Worm (Caenorhabditis elegans) whole organism, L4 larva: Measurements from ENCODE around the gene T23F6.2.

Experiments used
- F26F4.8 ChIP-seq: fragments of 200-800 bp; sonication (Bioruptor generic); conservative IDR thresholded peaks from 2 replicates; pipeline ENCODE4 v1.3.6; 2022; ENCODE audit warnings: missing genetic modification characterization, missing compliant biosample characterization
- F37D6.2 ChIP-seq: sonication (generic microtip); optimal IDR thresholded peaks from 2 replicates; lab custom pipeline; 2016; ENCODE audit warnings: mild to moderate bottlenecking, missing genetic modification characterization, missing compliant biosample characterization
- F44E2.7 ChIP-seq: fragments of 200-800 bp; sonication (Bioruptor generic); IDR thresholded peaks from 2 replicates; pipeline ENCODE4 v2.1.2; 2022; ENCODE audit warnings: missing genetic modification characterization, missing compliant biosample characterization
- T26A8.4 ChIP-seq: fragments of 200-800 bp; sonication (Bioruptor generic); IDR thresholded peaks from 2 replicates; pipeline ENCODE4 v1.3.6; 2022; ENCODE audit warnings: missing genetic modification characterization, missing compliant biosample characterization
- Y48G9A.11 ChIP-seq: fragments of 200-800 bp; sonication (Bioruptor generic); IDR thresholded peaks from 2 replicates; pipeline ENCODE4 v1.3.6; 2022; ENCODE audit warnings: missing genetic modification reagents, missing genetic modification characterization, missing compliant biosample characterization
- Y5F2A.4 ChIP-seq: fragments of 200-800 bp; sonication (Bioruptor generic); optimal IDR thresholded peaks from 2 replicates; lab custom pipeline; 2018; ENCODE audit warnings: mild to moderate bottlenecking, missing genetic modification characterization, missing compliant biosample characterization
- ZK337.2 ChIP-seq: fragments of 200-800 bp; sonication (Bioruptor generic); IDR thresholded peaks from 2 replicates; pipeline ENCODE4 v1.3.6; 2022; ENCODE audit warnings: missing genetic modification reagents, missing genetic modification characterization, missing compliant biosample characterization
- ZK546.5 ChIP-seq, 2 experiments: sonication (generic microtip); optimal IDR thresholded peaks; 2 replicates each; lab custom pipeline; 2017; ENCODE audit warnings: missing biosample characterization in 2 of 2, missing genetic modification characterization in 2 of 2
- aha-1 ChIP-seq: fragments of 150-350 bp; peaks from one replicate; lab custom pipeline; 2014; ENCODE audit warnings: missing biosample characterization, missing genetic modification characterization
- ceh-62 ChIP-seq: sonication (generic microtip); optimal IDR thresholded peaks from 2 replicates; lab custom pipeline; 2017; ENCODE audit warnings: missing biosample characterization, missing genetic modification characterization
- cey-2 ChIP-seq: sonication (generic microtip); optimal IDR thresholded peaks from 3 replicates; lab custom pipeline; 2017; ENCODE audit warnings: missing genetic modification characterization, mild to moderate bottlenecking, missing compliant biosample characterization, antibody characterized with exemption, borderline replicate concordance; ENCODE audit not compliant: insufficient read depth
- daf-8 ChIP-seq: fragments of 200-800 bp; sonication (Bioruptor generic); IDR thresholded peaks from 2 replicates; pipeline ENCODE4 v1.3.6; 2022; ENCODE audit warnings: missing genetic modification characterization, missing compliant biosample characterization
- dmd-6 ChIP-seq: fragments of 200-800 bp; sonication (Bioruptor generic); IDR thresholded peaks from 2 replicates; pipeline ENCODE4 v1.3.6; 2022; ENCODE audit warnings: missing genetic modification reagents, missing genetic modification characterization, missing compliant biosample characterization
- dmd-8 ChIP-seq: fragments of 200-800 bp; sonication (Bioruptor generic); IDR thresholded peaks from 2 replicates; pipeline ENCODE4 v1.3.6; 2022; ENCODE audit warnings: missing genetic modification characterization, missing compliant biosample characterization
- dpl-1 ChIP-seq: fragments of 150-350 bp; optimal IDR thresholded peaks from 2 replicates; lab custom pipeline; 2014; ENCODE audit warnings: missing biosample characterization, missing genetic modification reagents, missing genetic modification characterization
- duxl-1 ChIP-seq: sonication (generic microtip); optimal IDR thresholded peaks from 2 replicates; lab custom pipeline; 2016; ENCODE audit warnings: mild to moderate bottlenecking, missing genetic modification characterization, moderate library complexity, missing compliant biosample characterization; ENCODE audit not compliant: poor library complexity
- egl-43 ChIP-seq: fragments of 200-800 bp; sonication (Bioruptor generic); IDR thresholded peaks from 2 replicates; pipeline ENCODE4 v1.3.6; 2022; ENCODE audit warnings: missing genetic modification reagents, missing genetic modification characterization, missing compliant biosample characterization
- hlh-11 ChIP-seq: fragments of 200-800 bp; sonication (Bioruptor generic); optimal IDR thresholded peaks from 2 replicates; lab custom pipeline; 2018; ENCODE audit warnings: mild to moderate bottlenecking, missing genetic modification characterization, missing compliant biosample characterization
- jun-1 ChIP-seq: fragments of 150-350 bp; optimal IDR thresholded peaks from 2 replicates; lab custom pipeline; 2014; ENCODE audit warnings: missing biosample characterization, missing genetic modification reagents, missing genetic modification characterization
- lim-7 ChIP-seq: fragments of 200-800 bp; sonication (Bioruptor generic); IDR thresholded peaks from 2 replicates; pipeline ENCODE4 v1.3.6; 2022; ENCODE audit warnings: missing genetic modification characterization, missing compliant biosample characterization
- lin-1 ChIP-seq: fragments of 200-800 bp; sonication (Bioruptor generic); IDR thresholded peaks from 2 replicates; pipeline ENCODE4 v1.3.6; 2022; ENCODE audit warnings: missing genetic modification reagents, missing genetic modification characterization, missing compliant biosample characterization
- lin-15B ChIP-seq: fragments of 150-350 bp; sonication (generic microtip); optimal IDR thresholded peaks from 3 replicates; lab custom pipeline; 2014; ENCODE audit warnings: missing biosample characterization, missing genetic modification characterization
- madf-5 ChIP-seq, 2 experiments: fragments of 200-800 bp; sonication (Bioruptor generic); IDR thresholded peaks; 2 replicates each; pipeline ENCODE4 v1.3.6; 2022; ENCODE audit warnings: missing compliant biosample characterization in 2 of 2, missing genetic modification characterization in 2 of 2
- madf-9 ChIP-seq: fragments of 200-800 bp; sonication (Bioruptor generic); conservative IDR thresholded peaks from 2 replicates; pipeline ENCODE4 v1.3.6; 2022; ENCODE audit warnings: missing genetic modification reagents, missing genetic modification characterization, missing compliant biosample characterization
- mdt-29 ChIP-seq: fragments of 200-800 bp; sonication (Bioruptor generic); IDR thresholded peaks from 2 replicates; pipeline ENCODE4 v1.3.6; 2022; ENCODE audit warnings: missing genetic modification reagents, missing genetic modification characterization, missing compliant biosample characterization
- mxl-3 ChIP-seq: fragments of 200-800 bp; sonication (Bioruptor generic); optimal IDR thresholded peaks from 2 replicates; lab custom pipeline; 2018; ENCODE audit warnings: mild to moderate bottlenecking, missing genetic modification characterization, missing compliant biosample characterization
- nhr-28 ChIP-seq: fragments of 150-350 bp; optimal IDR thresholded peaks from 2 replicates; lab custom pipeline; 2014; ENCODE audit warnings: missing biosample characterization, missing genetic modification characterization
- nhr-42 ChIP-seq: fragments of 200-800 bp; sonication (Bioruptor generic); IDR thresholded peaks from 2 replicates; pipeline ENCODE4 v1.3.6; 2022; ENCODE audit warnings: missing genetic modification characterization, missing compliant biosample characterization
- pqm-1 ChIP-seq: sonication (generic microtip); optimal IDR thresholded peaks from 2 replicates; lab custom pipeline; 2017; ENCODE audit warnings: missing biosample characterization, missing genetic modification characterization
- rbr-2 ChIP-seq: sonication (generic microtip); optimal IDR thresholded peaks from 2 replicates; lab custom pipeline; 2016; ENCODE audit warnings: missing genotype, missing genetic modification characterization, missing compliant biosample characterization
- saeg-2 ChIP-seq: fragments of 200-800 bp; sonication (Bioruptor generic); IDR thresholded peaks from 2 replicates; pipeline ENCODE4 v1.3.6; 2022; ENCODE audit warnings: missing genetic modification reagents, missing genetic modification characterization, missing compliant biosample characterization
- set-16 ChIP-seq: fragments of 200-800 bp; sonication (Bioruptor generic); IDR thresholded peaks from 2 replicates; pipeline ENCODE4 v1.3.6; 2022; ENCODE audit warnings: missing genetic modification reagents, missing genetic modification characterization, missing compliant biosample characterization
- snpc-1.2 ChIP-seq: fragments of 200-800 bp; sonication (Bioruptor generic); IDR thresholded peaks from 2 replicates; pipeline ENCODE4 v1.3.6; 2022; ENCODE audit warnings: missing genetic modification reagents, missing genetic modification characterization, missing compliant biosample characterization
- snpc-4 ChIP-seq: fragments of 150-350 bp; optimal IDR thresholded peaks from 2 replicates; lab custom pipeline; 2014; ENCODE audit warnings: missing biosample characterization, missing genetic modification characterization
- spr-3 ChIP-seq: fragments of 200-800 bp; sonication (Bioruptor generic); optimal IDR thresholded peaks from 2 replicates; lab custom pipeline; 2018; ENCODE audit warnings: mild to moderate bottlenecking, missing genetic modification characterization, missing compliant biosample characterization
- tra-1 ChIP-seq: fragments of 200-800 bp; sonication (Bioruptor generic); IDR thresholded peaks from 2 replicates; pipeline ENCODE4 v1.3.6; 2022; ENCODE audit warnings: missing genetic modification reagents, missing genetic modification characterization, missing compliant biosample characterization
- unc-130 ChIP-seq: sonication (generic microtip); optimal IDR thresholded peaks from 2 replicates; lab custom pipeline; 2016; ENCODE audit warnings: missing genetic modification reagents, missing genetic modification characterization, missing compliant biosample characterization
- unc-62 ChIP-seq, 3 experiments: fragments of 150-350 bp in 1 of 3; sonication (generic microtip); optimal IDR thresholded peaks in 2 of 3; peaks in 1 of 3; 1 replicate in 1 of 3; 2 replicates in 2 of 3; lab custom pipeline; 2014 to 2017; ENCODE audit warnings: missing biosample characterization in 3 of 3, missing genetic modification characterization in 3 of 3, missing genetic modification reagents in 3 of 3, missing genotype in 1 of 3
- zag-1 ChIP-seq: fragments of 150-350 bp; optimal IDR thresholded peaks from 2 replicates; lab custom pipeline; 2014; ENCODE audit warnings: missing biosample characterization, missing genetic modification characterization

T23F6.2 gene

DNA sequence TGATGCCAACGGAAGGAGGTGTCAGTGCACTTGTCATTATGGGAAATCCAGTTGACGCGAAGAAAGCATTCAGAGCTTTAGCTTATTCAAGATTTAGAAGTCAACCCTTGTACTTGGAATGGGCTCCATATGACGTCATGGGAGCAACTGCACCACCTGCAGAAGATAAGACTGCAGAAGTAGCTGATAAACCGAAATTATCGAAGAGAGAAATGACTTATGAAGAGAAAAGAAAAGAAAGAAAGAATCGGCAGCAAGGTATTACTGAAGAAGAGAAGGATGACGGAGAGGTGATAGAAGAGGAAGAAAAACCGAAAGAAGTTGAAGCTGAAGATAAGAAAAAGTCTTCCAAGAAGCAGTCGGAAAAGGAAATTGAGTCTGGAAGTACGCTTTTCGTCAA, 7.0 kb downstream of the T23F6.2 start:
- TF ChIP-seq ZK546.5 (tag; optimal IDR thresholded peaks at IDR 0.05; lab: Kevin White, UChicago) (no peak), dmd-6 (peak; percentile 39; the same call in 1 of the 2 replicates), aha-1 (peak; percentile 37), pqm-1 (tag; lab: Kevin White, UChicago) (peak; percentile 52), madf-9 (GFP tag; lab: Robert Waterston, UW) (no peak), hlh-11 (tag; lab: Kevin White, UChicago) (peak; percentile 16), rbr-2 (no peak), mxl-3 (GFP tag; lab: Kevin White, UChicago) (no peak)
- TF ChIP-seq, all 104 proteins: peak for 4

ce11 chrIV:12730624-12731023, 9.5 kb downstream of the T23F6.2 start:
- TF ChIP-seq lim-7 (GFP tag; lab: Robert Waterston, UW) (peak; percentile 47; the same call in 1 of the 2 replicates), Y48G9A.11 (0 out of 2 replicates have a peak, but pooled peaks have one; percentile 30), F26F4.8 (GFP tag; lab: Robert Waterston, UW) (0 out of 2 replicates have a peak, but pooled peaks have one; percentile 28), madf-5 (GFP tag; IDR thresholded peaks at IDR 0.05; lab: Robert Waterston, UW) (0 out of 4 replicates have a peak, but pooled peaks of 1 of the 2 experiments have one; percentile 14), egl-43 (GFP tag; lab: Robert Waterston, UW) (0 out of 2 replicates have a peak, but pooled peaks have one; percentile 21)

DNA sequence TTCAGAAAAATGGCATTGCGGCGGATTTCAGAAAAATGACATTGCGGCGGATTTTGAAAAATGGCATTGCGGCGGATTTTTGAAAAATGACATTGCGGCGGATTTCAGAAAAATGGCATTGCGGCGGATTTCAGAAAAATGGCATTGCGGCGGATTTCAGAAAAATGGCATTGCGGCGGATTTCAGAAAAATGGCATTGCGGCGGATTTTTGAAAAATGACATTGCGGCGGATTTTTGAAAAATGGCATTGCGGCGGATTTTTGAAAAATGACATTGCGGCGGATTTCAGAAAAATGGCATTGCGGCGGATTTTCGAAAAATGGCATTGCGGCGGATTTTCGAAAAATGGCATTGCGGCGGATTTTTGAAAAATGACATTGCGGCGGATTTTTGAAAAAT, 10.3 kb downstream of the T23F6.2 start:
- TF ChIP-seq dmd-8 (0 out of 2 replicates have a peak, but pooled peaks have one; percentile 57), tra-1 (GFP tag; lab: Robert Waterston, UW) (peak; percentile 21; the same call in 1 of the 2 replicates), madf-5 (GFP tag; IDR thresholded peaks at IDR 0.05; lab: Robert Waterston, UW) (peak in 1 of 2 experiments; percentile 55; a peak in 1 of 4 replicates), F44E2.7 (peak; percentile 13; the same call in 1 of the 2 replicates)

ce11 chrIV:12741438-12741837, 20.3 kb downstream of the T23F6.2 start, which contains the start of gene T23F6.5:
T23F6.5 (minus strand) TSS chrIV:12741538.
- peak in 1 of 2 experiments; percentile 24 for TF ChIP-seq unc-62 (GFP tag; optimal IDR thresholded peaks at IDR 0.05 in 1 of 2; lab: Kevin White, UChicago)
- no peak for TF ChIP-seq unc-62 (tag; optimal IDR thresholded peaks at IDR 0.05; lab: Kevin White, UChicago)
- TF ChIP-seq snpc-1.2 (GFP tag; lab: Robert Waterston, UW): no peak

- TF ChIP-seq madf-9 (GFP tag; lab: Robert Waterston, UW) (0 out of 2 replicates have a peak, but pooled peaks have one; percentile 11), nhr-42 (GFP tag; lab: Robert Waterston, UW) (0 out of 2 replicates have a peak, but pooled peaks have one; percentile 33), nhr-28 (tag; lab: Kevin White, UChicago) (no peak), egl-43 (GFP tag; lab: Robert Waterston, UW) (0 out of 2 replicates have a peak, but pooled peaks have one; percentile 38), T26A8.4 (GFP tag; lab: Robert Waterston, UW) (no peak), spr-3 (no peak), set-16 (GFP tag; lab: Robert Waterston, UW) (peak; percentile 90), madf-5 (GFP tag; IDR thresholded peaks at IDR 0.05; lab: Robert Waterston, UW) (no peak)
Observed at ce11 chrIV:12743680-12744079, 22.5 kb downstream of the T23F6.2 start.

DNA sequence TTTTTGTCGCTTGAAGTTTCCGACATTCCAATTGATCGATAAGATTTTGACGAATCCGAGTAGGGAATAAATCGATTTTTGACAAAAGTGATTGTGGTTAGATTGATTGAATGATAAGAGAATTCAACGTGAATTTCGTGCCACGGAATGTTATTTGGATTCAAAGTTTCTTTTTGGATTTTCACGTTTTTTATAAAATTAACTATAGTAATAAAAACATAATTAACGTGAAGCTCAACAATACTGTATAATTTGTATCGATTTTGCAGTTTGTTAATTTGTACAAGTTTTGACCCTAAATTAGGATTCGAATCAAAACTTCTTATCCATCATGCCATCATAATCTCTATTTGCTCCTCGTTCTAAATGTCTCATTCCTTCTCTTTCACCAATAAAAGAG, 23.6 kb downstream of the T23F6.2 start, which contains the start of gene C36H8.1:
Gene C36H8.1, minus strand, starts transcription at position 101 of the 400 bp plus-strand sequence.
- no peak for TF ChIP-seq saeg-2
- TF ChIP-seq mdt-29: no peak
- no peak for TF ChIP-seq daf-8 (GFP tag; lab: Robert Waterston, UW)
- TF ChIP-seq F37D6.2 (tag; lab: Kevin White, UChicago): no peak
- no peak for TF ChIP-seq ZK337.2 (GFP tag; lab: Robert Waterston, UW)

DNA sequence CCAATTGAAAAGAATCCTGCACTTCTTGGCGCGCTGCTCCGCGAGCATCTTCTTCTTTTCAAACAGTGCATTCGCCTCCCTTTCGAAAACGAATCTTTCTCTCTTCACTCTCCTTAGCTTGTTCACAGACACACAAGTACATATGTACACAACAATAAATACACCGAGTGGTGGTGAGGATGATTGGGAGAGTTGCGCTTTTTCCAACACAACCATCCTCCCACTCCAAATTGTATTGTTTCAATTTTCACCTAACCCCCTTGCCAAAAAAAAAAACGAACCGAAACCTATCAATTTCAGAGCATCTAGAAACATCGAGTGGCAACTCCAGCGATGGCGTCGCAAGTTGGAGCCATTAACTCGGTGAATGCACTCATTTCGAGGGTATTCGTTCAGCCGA, 25.1 kb downstream of the T23F6.2 start, which contains the start of gene inx-6:
Gene inx-6, plus strand, starts transcription at position 301 of the 400 bp plus-strand sequence.
- no peak for TF ChIP-seq cey-2 (tag; lab: Kevin White, UChicago)
- TF ChIP-seq dpl-1 (GFP tag; lab: Kevin White, UChicago): no peak
- no peak for TF ChIP-seq lin-1 (GFP tag; lab: Robert Waterston, UW)
- TF ChIP-seq unc-130 (GFP tag; lab: Kevin White, UChicago): no peak
- no peak for TF ChIP-seq zag-1 (tag; lab: Kevin White, UChicago)
- no peak for TF ChIP-seq ZK337.2 (GFP tag; lab: Robert Waterston, UW)
- TF ChIP-seq snpc-4 (tag; lab: Kevin White, UChicago): no peak
- TF ChIP-seq jun-1 (tag; lab: Kevin White, UChicago): no peak
- TF ChIP-seq duxl-1 (tag; lab: Kevin White, UChicago): no peak
- no peak for TF ChIP-seq lin-15B (tag; lab: Kevin White, UChicago)
- no peak for TF ChIP-seq Y5F2A.4 (GFP tag; lab: Kevin White, UChicago)
- no peak for TF ChIP-seq ceh-62
- no peak for TF ChIP-seq F37D6.2 (tag; lab: Kevin White, UChicago)
